Worm (Caenorhabditis elegans) whole organism, L1 larva: Measurements from ENCODE around the gene T25D1.1.
A peak's percentile ranks its signal among the peaks of the same experiment; 100 is the strongest.

Source experiments
- C04F5.9 ChIP-seq: sonication (generic microtip); optimal IDR thresholded peaks from 2 replicates; lab custom pipeline; 2016; ENCODE audit warnings: missing genetic modification characterization, missing compliant biosample characterization
- C16A3.4 ChIP-seq: fragments of 150-350 bp; optimal IDR thresholded peaks from 2 replicates; lab custom pipeline; 2014; ENCODE audit warnings: missing biosample characterization, missing genetic modification characterization
- F16B12.6 ChIP-seq: fragments of 150-350 bp; optimal IDR thresholded peaks from 2 replicates; lab custom pipeline; 2014; ENCODE audit warnings: missing biosample characterization, missing genetic modification characterization
- Y116A8C.19 ChIP-seq: sonication (generic microtip); optimal IDR thresholded peaks from 2 replicates; lab custom pipeline; 2016; ENCODE audit warnings: missing compliant biosample characterization, missing genetic modification characterization, borderline replicate concordance
- alr-1 ChIP-seq: fragments of 200-800 bp; sonication (Bioruptor generic); optimal IDR thresholded peaks from 2 replicates; lab custom pipeline; 2018; ENCODE audit warnings: borderline replicate concordance, mild to moderate bottlenecking, missing genetic modification characterization, missing compliant biosample characterization
- blmp-1 ChIP-seq: fragments of 150-350 bp; optimal IDR thresholded peaks from 2 replicates; lab custom pipeline; 2014; ENCODE audit warnings: missing biosample characterization, missing genetic modification characterization
- ceh-8 ChIP-seq: fragments of 200-800 bp; sonication (Bioruptor generic); optimal IDR thresholded peaks from 2 replicates; lab custom pipeline; 2018; ENCODE audit warnings: mild to moderate bottlenecking, missing genetic modification characterization, moderate library complexity, missing compliant biosample characterization
- ceh-82 ChIP-seq, 3 experiments: fragments of 150-350 bp in 1 of 3; sonication (generic microtip) in 2 of 3; optimal IDR thresholded peaks; 2 replicates each; lab custom pipeline; 2014 to 2017; ENCODE audit warnings: missing biosample characterization in 3 of 3, missing genetic modification characterization in 3 of 3
- ceh-90 ChIP-seq: sonication (generic microtip); optimal IDR thresholded peaks from 2 replicates; lab custom pipeline; 2016; ENCODE audit warnings: missing genetic modification characterization, missing compliant biosample characterization
- dsc-1 ChIP-seq: sonication (generic microtip); optimal IDR thresholded peaks from 2 replicates; lab custom pipeline; 2016; ENCODE audit warnings: mild to moderate bottlenecking, missing genetic modification characterization, missing compliant biosample characterization
- efl-1 ChIP-seq, 4 experiments: fragments of 150-350 bp; optimal IDR thresholded peaks in 3 of 4; peaks in 1 of 4; 1 replicate in 1 of 4; 2 replicates in 3 of 4; lab custom pipeline; 2014; ENCODE audit warnings: missing biosample characterization in 2 of 4, missing genetic modification characterization in 2 of 4, missing genetic modification reagents in 2 of 4
- egl-13 ChIP-seq: sonication (generic microtip); optimal IDR thresholded peaks from 2 replicates; lab custom pipeline; 2016; ENCODE audit warnings: missing genotype, missing genetic modification reagents, missing genetic modification characterization, missing compliant biosample characterization
- elt-2 ChIP-seq: sonication (generic microtip); optimal IDR thresholded peaks from 2 replicates; lab custom pipeline; 2016; ENCODE audit warnings: missing genetic modification characterization, mild to moderate bottlenecking, inconsistent platforms, missing compliant biosample characterization, missing genetic modification reagents
- elt-3 ChIP-seq, 6 experiments: fragments of 150-350 bp in 1 of 6; sonication (generic microtip); optimal IDR thresholded peaks; 2 replicates each; lab custom pipeline; 2017 to 2018; ENCODE audit warnings: missing biosample characterization in 6 of 6, missing genetic modification characterization in 6 of 6, inconsistent platforms in 1 of 6
- ets-5 ChIP-seq: fragments of 200-800 bp; sonication (Bioruptor generic); IDR thresholded peaks from 2 replicates; pipeline ENCODE4 v1.3.6; 2022; ENCODE audit warnings: missing genetic modification characterization, missing compliant biosample characterization
- fkh-10 ChIP-seq: sonication (generic microtip); optimal IDR thresholded peaks from 2 replicates; lab custom pipeline; 2017; ENCODE audit warnings: missing biosample characterization, missing genetic modification reagents, missing genetic modification characterization
- fos-1 ChIP-seq: fragments of 150-350 bp; optimal IDR thresholded peaks from 2 replicates; lab custom pipeline; 2014; ENCODE audit warnings: missing biosample characterization, missing genetic modification characterization
- grh-1 ChIP-seq: fragments of 200-800 bp; sonication (Bioruptor generic); IDR thresholded peaks from 2 replicates; pipeline ENCODE4 v1.3.6; 2022; ENCODE audit warnings: missing genetic modification reagents, missing genetic modification characterization, missing compliant biosample characterization
- hlh-4 ChIP-seq: sonication (generic microtip); optimal IDR thresholded peaks from 2 replicates; lab custom pipeline; 2016; ENCODE audit warnings: mild to moderate bottlenecking, missing genetic modification characterization, missing compliant biosample characterization
- lin-14 ChIP-seq: fragments of 200-800 bp; sonication (Bioruptor generic); optimal IDR thresholded peaks from 2 replicates; lab custom pipeline; 2018; ENCODE audit warnings: mild to moderate bottlenecking, missing genetic modification characterization, moderate library complexity, missing compliant biosample characterization
- lin-39 ChIP-seq: fragments of 150-350 bp; optimal IDR thresholded peaks from 2 replicates; lab custom pipeline; 2014; ENCODE audit warnings: missing biosample characterization, missing genetic modification reagents, missing genetic modification characterization
- lsy-2 ChIP-seq, 2 experiments: fragments of 150-350 bp; optimal IDR thresholded peaks; 2 replicates each; lab custom pipeline; 2014; ENCODE audit warnings: missing biosample characterization in 2 of 2, missing genetic modification characterization in 2 of 2
- mab-9 ChIP-seq: fragments of 200-800 bp; sonication (Bioruptor generic); IDR thresholded peaks from 2 replicates; pipeline ENCODE4 v1.3.6; 2022; ENCODE audit warnings: missing genetic modification reagents, missing genetic modification characterization, missing compliant biosample characterization
- mef-2 ChIP-seq: fragments of 150-350 bp; optimal IDR thresholded peaks from 2 replicates; lab custom pipeline; 2014; ENCODE audit warnings: missing biosample characterization, missing genetic modification characterization
- mep-1 ChIP-seq: fragments of 150-350 bp; optimal IDR thresholded peaks from 2 replicates; lab custom pipeline; 2014; ENCODE audit warnings: missing biosample characterization, missing genetic modification characterization
- nhr-11 ChIP-seq: fragments of 150-350 bp; optimal IDR thresholded peaks from 2 replicates; lab custom pipeline; 2014; ENCODE audit warnings: missing biosample characterization, missing genetic modification characterization
- nhr-20 ChIP-seq: sonication (generic microtip); optimal IDR thresholded peaks from 2 replicates; lab custom pipeline; 2016; ENCODE audit warnings: mild to moderate bottlenecking, missing genetic modification characterization, missing compliant biosample characterization
- nhr-71 ChIP-seq: sonication (generic microtip); optimal IDR thresholded peaks from 2 replicates; lab custom pipeline; 2016; ENCODE audit warnings: mild to moderate bottlenecking, missing genetic modification characterization, moderate library complexity, missing compliant biosample characterization
- nhr-84 ChIP-seq: sonication (generic microtip); optimal IDR thresholded peaks from 2 replicates; lab custom pipeline; 2017; ENCODE audit warnings: missing biosample characterization, missing genetic modification characterization
- nhr-85 ChIP-seq: sonication (generic microtip); peaks from one replicate; lab custom pipeline; 2016; ENCODE audit warnings: missing genetic modification characterization, inconsistent platforms, missing compliant biosample characterization
- pag-3 ChIP-seq: sonication (generic microtip); optimal IDR thresholded peaks from 2 replicates; lab custom pipeline; 2017; ENCODE audit warnings: missing genetic modification characterization, mild to moderate bottlenecking, missing compliant biosample characterization, antibody characterized with exemption, borderline replicate concordance; ENCODE audit not compliant: insufficient read depth
- pax-3 ChIP-seq: fragments of 200-800 bp; sonication (Bioruptor generic); optimal IDR thresholded peaks from 2 replicates; lab custom pipeline; 2018; ENCODE audit warnings: mild to moderate bottlenecking, missing genetic modification characterization, moderate library complexity, missing compliant biosample characterization
- pqm-1 ChIP-seq: sonication (generic microtip); optimal IDR thresholded peaks from 3 replicates; lab custom pipeline; 2017; ENCODE audit warnings: missing biosample characterization, missing genetic modification characterization
- rnt-1 ChIP-seq: sonication (generic microtip); optimal IDR thresholded peaks from 2 replicates; lab custom pipeline; 2016; ENCODE audit warnings: mild to moderate bottlenecking, missing genetic modification characterization, moderate library complexity, missing compliant biosample characterization
- snu-23 ChIP-seq: sonication (generic microtip); optimal IDR thresholded peaks from 2 replicates; lab custom pipeline; 2016; ENCODE audit warnings: missing genetic modification characterization, missing compliant biosample characterization
- sptf-1 ChIP-seq: fragments of 150-350 bp; optimal IDR thresholded peaks from 2 replicates; lab custom pipeline; 2014; ENCODE audit warnings: missing biosample characterization, missing genetic modification characterization
- sup-37 ChIP-seq: fragments of 200-800 bp; sonication (Bioruptor generic); optimal IDR thresholded peaks from 2 replicates; lab custom pipeline; 2018; ENCODE audit warnings: mild to moderate bottlenecking, missing genetic modification characterization, missing compliant biosample characterization
- tbx-2 ChIP-seq: sonication (generic microtip); optimal IDR thresholded peaks from 2 replicates; lab custom pipeline; 2016; ENCODE audit warnings: missing genetic modification characterization, missing compliant biosample characterization
- unc-30 ChIP-seq: sonication (generic microtip); optimal IDR thresholded peaks from 2 replicates; lab custom pipeline; 2017; ENCODE audit warnings: missing biosample characterization, missing genetic modification characterization
- unc-98 ChIP-seq: fragments of 200-800 bp; sonication (Bioruptor generic); IDR thresholded peaks from 2 replicates; pipeline ENCODE4 v1.3.6; 2022; ENCODE audit warnings: missing genetic modification characterization, missing compliant biosample characterization
- zip-4 ChIP-seq: fragments of 200-800 bp; sonication (Bioruptor generic); optimal IDR thresholded peaks from 2 replicates; lab custom pipeline; 2018; ENCODE audit warnings: mild to moderate bottlenecking, missing genetic modification characterization, moderate library complexity, missing compliant biosample characterization
- ztf-11 ChIP-seq, 2 experiments: sonication (generic microtip); optimal IDR thresholded peaks; 2 replicates each; lab custom pipeline; 2016 to 2017; ENCODE audit warnings: missing genetic modification characterization in 2 of 2, missing biosample characterization in 1 of 2, missing compliant biosample characterization in 1 of 2
- ztf-4 ChIP-seq: fragments of 150-350 bp; optimal IDR thresholded peaks from 2 replicates; lab custom pipeline; 2014; ENCODE audit warnings: missing biosample characterization, missing genetic modification characterization

T25D1.1 gene

ce11 chrX:16553845-16554426 is 34.3 kb downstream of the T25D1.1 start, which contains the start of gene K08B5.2:
Gene K08B5.2, minus strand, starts transcription at chrX:16553887.
- TF ChIP-seq grh-1, result no peak
- peak in 1 of 2 experiments; percentile 20 for TF ChIP-seq lsy-2 (tag; optimal IDR thresholded peaks at IDR 0.05; lab: Kevin White, UChicago)
- peak; percentile 9 for TF ChIP-seq ceh-8 (GFP tag; lab: Kevin White, UChicago)
- TF ChIP-seq snu-23 (GFP tag; lab: Kevin White, UChicago), result peak; percentile 17
- TF ChIP-seq egl-13 (tag; lab: Kevin White, UChicago), result no peak
- peak; percentile 64 for TF ChIP-seq lin-14
- TF ChIP-seq elt-2 (tag; lab: Kevin White, UChicago), result peak; percentile 46
- TF ChIP-seq nhr-71 (tag; lab: Kevin White, UChicago), result peak; percentile 48
- peak; percentile 25 for TF ChIP-seq nhr-20 (tag; lab: Kevin White, UChicago)
- no peak for TF ChIP-seq ztf-4
- peak in 1 of 3 experiments; percentile 19 for TF ChIP-seq ceh-82 (tag; optimal IDR thresholded peaks at IDR 0.05; lab: Kevin White, UChicago)
- no peak for TF ChIP-seq mab-9 (GFP tag; lab: Robert Waterston, UW)
- peak; percentile 25 for TF ChIP-seq dsc-1
- peak in 1 of 2 experiments; percentile 6 for TF ChIP-seq efl-1 (optimal IDR thresholded peaks at IDR 0.05; lab: Kevin White, UChicago)
- no peak for TF ChIP-seq efl-1 (GFP tag; optimal IDR thresholded peaks at IDR 0.05 in 1 of 2; lab: Kevin White, UChicago)
- TF ChIP-seq, all 84 proteins: peak for 10

DNA sequence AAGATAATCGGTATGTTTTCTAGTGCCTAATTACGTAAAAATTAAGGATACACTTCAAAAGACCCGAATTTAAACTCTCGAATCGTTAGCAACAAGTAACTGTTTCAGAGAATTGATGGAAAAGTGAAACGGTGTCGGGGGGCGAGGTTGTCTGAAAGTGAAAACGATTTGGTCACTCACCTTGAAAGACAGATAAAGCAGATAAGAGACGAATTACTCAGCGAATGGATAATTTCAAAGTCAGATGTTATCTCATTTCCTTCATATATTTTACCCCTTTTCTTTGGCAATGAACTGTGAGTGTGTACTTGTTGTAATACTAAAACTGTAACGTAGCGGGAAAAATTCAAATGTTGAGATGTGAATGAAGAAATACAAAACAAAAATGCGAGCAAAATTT is 36.1 kb downstream of the T25D1.1 start:
- TF ChIP-seq egl-13 (tag; lab: Kevin White, UChicago), result no peak
- no peak for TF ChIP-seq unc-98 (GFP tag; lab: Robert Waterston, UW)
- peak; percentile 56 for TF ChIP-seq lin-14
- TF ChIP-seq blmp-1 (tag; lab: Kevin White, UChicago), result peak; percentile 93
- no peak for TF ChIP-seq pqm-1 (tag; lab: Kevin White, UChicago)
- TF ChIP-seq nhr-85 (tag; lab: Kevin White, UChicago), result peak; percentile 89

DNA sequence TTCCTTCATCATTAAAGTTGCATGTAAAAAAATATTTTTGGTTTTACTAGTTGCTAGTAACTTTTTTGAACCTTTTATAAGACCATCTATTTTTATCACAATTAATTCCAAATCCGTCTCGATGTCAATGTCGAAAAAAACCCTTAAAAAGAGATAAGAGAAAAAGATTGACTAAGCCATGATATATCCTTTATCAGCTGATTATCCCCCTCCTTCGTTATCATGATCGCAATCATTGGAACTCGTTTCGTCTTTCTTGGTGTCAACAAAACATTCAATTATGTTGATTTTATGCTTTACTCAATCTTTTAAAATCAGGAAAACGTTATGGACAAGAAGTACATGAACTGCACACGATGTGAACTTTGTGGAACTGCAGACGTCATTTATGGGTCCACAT is 38.5 kb downstream of the T25D1.1 start, which contains the start of gene K08B5.1:
Gene K08B5.1, plus strand, starts transcription at position 318 of the 400 bp plus-strand sequence.
- TF ChIP-seq dsc-1 (peak; percentile 40), nhr-85 (tag; lab: Kevin White, UChicago) (peak; percentile 42), blmp-1 (tag; lab: Kevin White, UChicago) (peak; percentile 50), lin-14 (peak; percentile 13), zip-4 (GFP tag; lab: Kevin White, UChicago) (no peak), C04F5.9 (tag; lab: Kevin White, UChicago) (no peak), Y116A8C.19 (no peak), elt-3 (tag; optimal IDR thresholded peaks at IDR 0.05; lab: Kevin White, UChicago) (peak in 4 of 6 experiments; percentile 18 to 69 (median 52))

DNA sequence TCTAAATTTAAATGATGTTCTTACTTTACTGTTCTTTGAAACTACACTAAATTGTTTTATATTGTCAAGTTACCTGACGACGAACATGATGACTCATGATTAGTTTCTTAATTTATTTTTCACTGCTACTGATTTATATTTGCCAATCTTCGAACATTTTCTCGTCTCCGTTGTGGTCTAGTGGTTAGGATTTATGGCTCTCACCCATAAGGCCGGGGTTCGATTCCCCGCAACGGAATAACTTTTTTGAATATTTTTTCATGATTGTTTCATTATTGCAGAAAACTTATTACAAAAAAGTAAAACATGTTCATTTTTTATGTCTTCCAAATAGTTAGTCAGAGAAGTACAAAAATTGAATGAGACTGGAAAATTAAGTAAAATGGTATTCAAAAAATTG is 39.2 kb downstream of the T25D1.1 start:
- TF ChIP-seq F16B12.6 (tag; lab: Kevin White, UChicago), result no peak
- TF ChIP-seq nhr-71 (tag; lab: Kevin White, UChicago), result peak; percentile 54
- TF ChIP-seq ceh-90 (tag; lab: Kevin White, UChicago), result no peak
- no peak for TF ChIP-seq pqm-1 (tag; lab: Kevin White, UChicago)
- no peak for TF ChIP-seq ztf-4
- no peak for TF ChIP-seq pax-3 (tag; lab: Kevin White, UChicago)
- no peak for TF ChIP-seq blmp-1 (tag; lab: Kevin White, UChicago)
- no peak for TF ChIP-seq unc-98 (GFP tag; lab: Robert Waterston, UW)
- peak; percentile 17 for TF ChIP-seq rnt-1 (tag; lab: Kevin White, UChicago)
- TF ChIP-seq fos-1 (tag; lab: Kevin White, UChicago), result peak; percentile 47
- no peak for TF ChIP-seq zip-4 (GFP tag; lab: Kevin White, UChicago)
- peak; percentile 22 for TF ChIP-seq mep-1 (tag; lab: Kevin White, UChicago)
- no peak for TF ChIP-seq hlh-4 (tag; lab: Kevin White, UChicago)
- no peak for TF ChIP-seq mef-2 (tag; lab: Kevin White, UChicago)
- no peak for TF ChIP-seq alr-1 (tag; lab: Kevin White, UChicago)
- TF ChIP-seq unc-30 (tag; lab: Kevin White, UChicago), result no peak
- TF ChIP-seq nhr-84, result no peak
- TF ChIP-seq lin-39 (tag; lab: Kevin White, UChicago), result peak; percentile 39
- peak; percentile 4 for TF ChIP-seq tbx-2
- TF ChIP-seq sup-37, result no peak
- peak; percentile 15 for TF ChIP-seq C16A3.4 (tag; lab: Kevin White, UChicago)
- no peak for TF ChIP-seq nhr-11 (tag; lab: Kevin White, UChicago)
- TF ChIP-seq elt-3 (tag; optimal IDR thresholded peaks at IDR 0.05; lab: Kevin White, UChicago), result no peak
- TF ChIP-seq fkh-10 (GFP tag; lab: Kevin White, UChicago), result no peak
- no peak for TF ChIP-seq ets-5
- no peak for TF ChIP-seq ztf-11 (tag; optimal IDR thresholded peaks at IDR 0.05; lab: Kevin White, UChicago)
- TF ChIP-seq sptf-1 (tag; lab: Kevin White, UChicago), result no peak
- TF ChIP-seq ceh-82 (tag; optimal IDR thresholded peaks at IDR 0.05; lab: Kevin White, UChicago), result no peak
- TF ChIP-seq nhr-20 (tag; lab: Kevin White, UChicago), result peak; percentile 51
- TF ChIP-seq pag-3 (tag; lab: Kevin White, UChicago), result no peak
